Fruit fly (Drosophila melanogaster) whole organism, embryonic: ENCODE results near the gene Zip89B.
A peak's percentile ranks its signal among the peaks of the same experiment; 100 is the strongest.

Source experiments
- Bdp1 ChIP-seq: fragments of 200-800 bp; sonication (Bioruptor generic); optimal IDR thresholded peaks from 3 replicates; lab custom pipeline; 2016; ENCODE audit warnings: missing biosample characterization, missing genetic modification characterization
- CG11723 ChIP-seq: fragments of 200-800 bp; sonication (Bioruptor generic); optimal IDR thresholded peaks from 2 replicates; lab custom pipeline; 2017; ENCODE audit warnings: missing biosample characterization, mild to moderate bottlenecking, missing genetic modification characterization
- CG12155 ChIP-seq: fragments of 200-800 bp; sonication (Bioruptor generic); optimal IDR thresholded peaks from 3 replicates; lab custom pipeline; 2016; ENCODE audit warnings: missing biosample characterization, missing genetic modification characterization
- CG14050 ChIP-seq: fragments of 200-800 bp; sonication (Bioruptor generic); IDR thresholded peaks from 3 replicates; pipeline ENCODE4 v1.3.6; 2022; ENCODE audit warnings: missing biosample characterization, missing genetic modification characterization
- CG14441 ChIP-seq: fragments of 200-800 bp; sonication (Bioruptor generic); IDR thresholded peaks from 2 replicates; pipeline ENCODE4 v1.3.6; 2022; ENCODE audit warnings: missing biosample characterization, missing genetic modification characterization
- CG1602 ChIP-seq: fragments of 200-800 bp; sonication (Bioruptor generic); optimal IDR thresholded peaks from 3 replicates; lab custom pipeline; 2016; ENCODE audit warnings: missing biosample characterization, missing genetic modification characterization
- CG18599 ChIP-seq: fragments of 200-800 bp; sonication (Bioruptor generic); optimal IDR thresholded peaks from 3 replicates; lab custom pipeline; 2017; ENCODE audit warnings: missing biosample characterization, missing genetic modification characterization, mild to moderate bottlenecking, moderate library complexity, missing genetic modification reagents
- CG18764 ChIP-seq: fragments of 200-800 bp; sonication (Bioruptor generic); optimal IDR thresholded peaks from 3 replicates; lab custom pipeline; 2016; ENCODE audit warnings: missing biosample characterization, missing genetic modification characterization
- CG2129 ChIP-seq: fragments of 200-800 bp; sonication (Bioruptor generic); IDR thresholded peaks from 2 replicates; pipeline ENCODE4 v1.3.6; 2022; ENCODE audit warnings: missing biosample characterization, missing genetic modification characterization; ENCODE audit not compliant: partially characterized antibody
- CG31388 ChIP-seq: fragments of 200-800 bp; sonication (Bioruptor generic); optimal IDR thresholded peaks from 2 replicates; lab custom pipeline; 2016; ENCODE audit warnings: missing biosample characterization, missing genetic modification characterization
- CG3281 ChIP-seq: fragments of 200-800 bp; sonication (Bioruptor generic); optimal IDR thresholded peaks from 3 replicates; lab custom pipeline; 2017; ENCODE audit warnings: missing biosample characterization, mild to moderate bottlenecking, missing genetic modification characterization
- CG3847 ChIP-seq: fragments of 200-800 bp; sonication (Bioruptor generic); IDR thresholded peaks from 2 replicates; pipeline ENCODE4 v1.3.6; 2022; ENCODE audit warnings: missing biosample characterization, missing genetic modification characterization
- CG4424 ChIP-seq: fragments of 200-800 bp; sonication (Bioruptor generic); optimal IDR thresholded peaks from 3 replicates; lab custom pipeline; 2016; ENCODE audit warnings: missing biosample characterization, missing genetic modification characterization
- CG4730 ChIP-seq: fragments of 200-800 bp; sonication (Bioruptor generic); IDR thresholded peaks from 2 replicates; pipeline ENCODE4 v1.3.6; 2022; ENCODE audit warnings: missing biosample characterization, missing genetic modification characterization
- CG6791 ChIP-seq: fragments of 200-800 bp; sonication (Bioruptor generic); IDR thresholded peaks from 3 replicates; pipeline ENCODE4 v1.3.6; 2022; ENCODE audit warnings: missing biosample characterization, missing genetic modification characterization; ENCODE audit not compliant: partially characterized antibody
- CG6813 ChIP-seq: fragments of 200-800 bp; sonication (Bioruptor generic); optimal IDR thresholded peaks from 2 replicates; lab custom pipeline; 2017; ENCODE audit warnings: missing biosample characterization, missing genetic modification characterization, mild to moderate bottlenecking, moderate library complexity, missing genetic modification reagents
- CHES-1-like ChIP-seq: fragments of 200-800 bp; sonication (Bioruptor generic); optimal IDR thresholded peaks from 2 replicates; lab custom pipeline; 2016; ENCODE audit warnings: missing biosample characterization, missing genetic modification characterization
- CTCF ChIP-seq: fragments of 200-800 bp; sonication (Bioruptor generic); optimal IDR thresholded peaks from 2 replicates; lab custom pipeline; 2017; ENCODE audit warnings: missing biosample characterization, mild to moderate bottlenecking, missing genetic modification characterization, moderate library complexity
- Dad ChIP-seq: fragments of 200-800 bp; sonication (Bioruptor generic); optimal IDR thresholded peaks from 3 replicates; lab custom pipeline; 2016; ENCODE audit warnings: missing biosample characterization, missing genetic modification characterization
- Dip2 ChIP-seq: fragments of 200-800 bp; sonication (Bioruptor generic); IDR thresholded peaks from 2 replicates; pipeline ENCODE4 v1.3.6; 2022; ENCODE audit warnings: missing biosample characterization, missing genetic modification characterization
- ERR ChIP-seq: fragments of 200-800 bp; sonication (Bioruptor generic); optimal IDR thresholded peaks from 2 replicates; lab custom pipeline; 2016; ENCODE audit warnings: missing biosample characterization, missing genetic modification characterization
- HLH54F ChIP-seq: fragments of 200-800 bp; sonication (Bioruptor generic); optimal IDR thresholded peaks from 3 replicates; lab custom pipeline; 2016; ENCODE audit warnings: missing biosample characterization, missing genetic modification characterization
- Hr78 ChIP-seq, 2 experiments: fragments of 200-800 bp in 1 of 2; fragments of >200 bp in 1 of 2; sonication (Bioruptor generic) in 1 of 2; optimal IDR thresholded peaks; 2 replicates each; lab custom pipeline; 2017 to 2019; ENCODE audit warnings: missing biosample characterization in 2 of 2, missing genetic modification characterization in 2 of 2, mild to moderate bottlenecking in 1 of 2, moderate library complexity in 1 of 2
- Jarid2 ChIP-seq: fragments of 200-800 bp; sonication (Bioruptor generic); optimal IDR thresholded peaks from 3 replicates; lab custom pipeline; 2017; ENCODE audit warnings: mild to moderate bottlenecking, missing biosample characterization, missing genetic modification reagents, missing genetic modification characterization
- Neu2 ChIP-seq: fragments of 200-800 bp; sonication (Bioruptor generic); optimal IDR thresholded peaks from 3 replicates; lab custom pipeline; 2016; ENCODE audit warnings: missing biosample characterization, missing genetic modification characterization, borderline replicate concordance
- Sry-β ChIP-seq: fragments of 200-800 bp; sonication (Bioruptor generic); optimal IDR thresholded peaks from 2 replicates; lab custom pipeline; 2018; ENCODE audit warnings: missing biosample characterization, mild to moderate bottlenecking, missing genetic modification characterization, moderate library complexity
- Sry-δ ChIP-seq: fragments of 200-800 bp; sonication (Bioruptor generic); optimal IDR thresholded peaks from 2 replicates; lab custom pipeline; 2016; ENCODE audit warnings: missing biosample characterization, missing genetic modification characterization
- Stat92E ChIP-seq, 3 experiments: fragments of >200 bp in 2 of 3; fragments of 200-800 bp in 1 of 3; sonication (Bioruptor generic) in 1 of 3; optimal IDR thresholded peaks; 2 replicates each; lab custom pipeline; 2017 to 2019; ENCODE audit warnings: missing biosample characterization in 3 of 3, missing genetic modification characterization in 3 of 3, mild to moderate bottlenecking in 1 of 3, moderate library complexity in 1 of 3
- ato ChIP-seq: fragments of 200-800 bp; sonication (Bioruptor generic); IDR thresholded peaks from 2 replicates; pipeline ENCODE4 v1.3.6; 2022; ENCODE audit warnings: missing biosample characterization, missing genetic modification characterization; ENCODE audit not compliant: partially characterized antibody
- bigmax ChIP-seq: fragments of 200-800 bp; sonication (Bioruptor generic); optimal IDR thresholded peaks from 2 replicates; lab custom pipeline; 2018; ENCODE audit warnings: missing biosample characterization, mild to moderate bottlenecking, missing genetic modification characterization
- cas ChIP-seq: fragments of 200-800 bp; sonication (Bioruptor generic); IDR thresholded peaks from 2 replicates; pipeline ENCODE4 v1.3.6; 2022; ENCODE audit warnings: missing biosample characterization, missing genetic modification characterization
- crp ChIP-seq, 2 experiments: fragments of 200-800 bp; sonication (Bioruptor generic); optimal IDR thresholded peaks; 2 replicates in 1 of 2; 3 replicates in 1 of 2; lab custom pipeline; 2017; ENCODE audit warnings: missing biosample characterization in 2 of 2, missing genetic modification characterization in 2 of 2, mild to moderate bottlenecking in 1 of 2, moderate library complexity in 1 of 2
- dysf ChIP-seq: fragments of 200-800 bp; sonication (Bioruptor generic); IDR thresholded peaks from 3 replicates; pipeline ENCODE4 v1.3.6; 2022; ENCODE audit warnings: missing biosample characterization, missing genetic modification characterization
- gem ChIP-seq: fragments of 200-800 bp; sonication (Bioruptor generic); optimal IDR thresholded peaks from 2 replicates; lab custom pipeline; 2019; ENCODE audit warnings: missing biosample characterization, mild to moderate bottlenecking, missing genetic modification characterization, moderate library complexity
- gt ChIP-seq: fragments of 200-800 bp; sonication (Bioruptor generic); IDR thresholded peaks from 2 replicates; pipeline ENCODE4 v1.3.6; 2022; ENCODE audit warnings: missing biosample characterization, missing genetic modification characterization
- her ChIP-seq: fragments of 200-800 bp; sonication (Bioruptor generic); optimal IDR thresholded peaks from 2 replicates; lab custom pipeline; 2016; ENCODE audit warnings: missing biosample characterization, missing genetic modification characterization
- inv ChIP-seq: fragments of 200-800 bp; sonication (Bioruptor generic); IDR thresholded peaks from 2 replicates; pipeline ENCODE4 v1.3.6; 2022; ENCODE audit warnings: missing biosample characterization, missing genetic modification characterization; ENCODE audit not compliant: partially characterized antibody
- klu ChIP-seq: fragments of 200-800 bp; sonication (Bioruptor generic); IDR thresholded peaks from 2 replicates; pipeline ENCODE4 v1.3.6; 2022; ENCODE audit warnings: missing biosample characterization, missing genetic modification characterization
- lola ChIP-seq, 3 experiments: fragments of >200 bp in 2 of 3; fragments of 200-800 bp in 1 of 3; sonication (Bioruptor generic) in 1 of 3; optimal IDR thresholded peaks; 2 replicates each; lab custom pipeline; 2017 to 2019; ENCODE audit warnings: missing biosample characterization in 3 of 3, missing genetic modification characterization in 3 of 3, mild to moderate bottlenecking in 1 of 3, moderate library complexity in 1 of 3
- nom ChIP-seq: fragments of 200-800 bp; sonication (Bioruptor generic); optimal IDR thresholded peaks from 2 replicates; lab custom pipeline; 2017; ENCODE audit warnings: missing biosample characterization, missing genetic modification characterization, mild to moderate bottlenecking, moderate library complexity, missing genetic modification reagents
- org-1 ChIP-seq: fragments of 200-800 bp; sonication (Bioruptor generic); optimal IDR thresholded peaks from 2 replicates; lab custom pipeline; 2017; ENCODE audit warnings: missing biosample characterization, missing genetic modification characterization
- pho ChIP-seq: fragments of 200-800 bp; sonication (Bioruptor generic); optimal IDR thresholded peaks from 2 replicates; lab custom pipeline; 2016; ENCODE audit warnings: missing biosample characterization, missing genetic modification characterization
- pnt ChIP-seq: fragments of 200-800 bp; sonication (Bioruptor generic); optimal IDR thresholded peaks from 3 replicates; lab custom pipeline; 2016; ENCODE audit warnings: missing biosample characterization, missing genetic modification characterization
- pum ChIP-seq: fragments of 200-800 bp; sonication (Bioruptor generic); optimal IDR thresholded peaks from 2 replicates; lab custom pipeline; 2016; ENCODE audit warnings: missing biosample characterization, missing genetic modification characterization
- ranshi ChIP-seq: fragments of 200-800 bp; sonication (Bioruptor generic); IDR thresholded peaks from 2 replicates; pipeline ENCODE4 v1.3.6; 2022; ENCODE audit warnings: missing biosample characterization, missing genetic modification characterization
- repo ChIP-seq: fragments of 200-800 bp; sonication (Bioruptor generic); optimal IDR thresholded peaks from 2 replicates; lab custom pipeline; 2016; ENCODE audit warnings: missing biosample characterization, missing genetic modification characterization
- sens ChIP-seq: fragments of 200-800 bp; sonication (Bioruptor generic); peaks from one replicate; lab custom pipeline; 2016; ENCODE audit warnings: missing biosample characterization, missing genetic modification characterization
- sima ChIP-seq: fragments of 200-800 bp; sonication (Bioruptor generic); optimal IDR thresholded peaks from 2 replicates; lab custom pipeline; 2016; ENCODE audit warnings: missing biosample characterization, missing genetic modification characterization
- twi ChIP-seq: fragments of 200-800 bp; optimal IDR thresholded peaks from 2 replicates; lab custom pipeline; 2019; ENCODE audit warnings: missing biosample characterization, mild to moderate bottlenecking, missing genetic modification characterization, moderate library complexity

Zip89B gene

DNA sequence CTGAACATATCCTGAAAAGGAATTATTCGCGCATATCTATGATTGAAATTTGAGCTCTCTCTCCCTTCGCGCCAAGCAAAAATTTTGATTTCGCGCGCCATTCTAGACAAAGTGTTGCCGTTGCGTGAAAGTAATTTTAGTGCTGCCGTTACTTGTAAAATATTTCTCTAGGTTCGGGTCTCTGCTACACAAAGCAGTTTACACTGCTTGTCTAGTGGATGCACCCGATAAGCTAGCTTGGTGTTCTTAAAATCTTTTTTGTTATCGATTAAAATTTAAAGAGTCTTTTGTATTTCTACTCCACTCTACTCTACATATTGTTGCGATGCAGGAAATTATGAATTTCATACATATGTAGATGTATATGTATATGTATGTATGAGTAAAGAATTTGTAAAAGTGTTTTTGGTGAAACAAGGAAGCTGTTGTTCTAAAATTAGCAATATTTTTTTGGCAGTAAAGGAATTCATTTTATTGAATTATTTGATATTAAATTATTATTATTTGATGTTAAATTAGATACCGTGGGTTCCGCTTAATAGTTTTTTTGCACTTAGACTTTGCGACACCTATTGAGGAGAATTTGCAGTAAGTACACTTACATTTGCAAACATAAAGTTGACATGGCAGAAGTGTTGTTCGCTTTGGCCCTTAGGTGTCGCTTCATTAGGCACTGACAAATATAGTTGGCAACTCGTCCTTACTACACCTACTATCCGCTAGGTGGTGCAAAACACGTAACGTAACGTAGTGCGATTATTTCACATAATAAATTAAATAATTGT lies 45.0 kb upstream of the Zip89B start (continued):
- peak; percentile 41; the same call in 1 of the 2 replicates for TF ChIP-seq CG14441 (GFP tag; lab: Robert Waterston, UW)
- peak; percentile 62 for TF ChIP-seq CG6813
- peak; percentile 67 for TF ChIP-seq CG1602
- peak; percentile 67 for TF ChIP-seq repo
- TF ChIP-seq CTCF (GFP tag; lab: Kevin White, UChicago), result peak; percentile 99
- TF ChIP-seq CG3281, result peak; percentile 44
- TF ChIP-seq CG18764, result peak; percentile 63
- peak; percentile 47 for TF ChIP-seq bigmax (GFP tag; lab: Kevin White, UChicago)
- peak; percentile 64 for TF ChIP-seq ranshi
- peak; percentile 90 for TF ChIP-seq CG3847 (GFP tag; lab: Robert Waterston, UW)
- TF ChIP-seq ato (GFP tag; lab: Robert Waterston, UW), result peak; percentile 74
- TF ChIP-seq CG18599 (GFP tag; lab: Kevin White, UChicago), result peak; percentile 64
- TF ChIP-seq her (GFP tag; lab: Kevin White, UChicago), result peak; percentile 62
- peak; percentile 31 for TF ChIP-seq HLH54F
- TF ChIP-seq CG11723 (GFP tag; lab: Kevin White, UChicago), result no peak
- peak; percentile 74 for TF ChIP-seq Dip2 (GFP tag; lab: Robert Waterston, UW)
- TF ChIP-seq CHES-1-like (GFP tag; lab: Kevin White, UChicago), result peak; percentile 51
- TF ChIP-seq twi (tag; lab: Kevin White, UChicago), result peak; percentile 16
- TF ChIP-seq cas (GFP tag; lab: Robert Waterston, UW), result no peak
- TF ChIP-seq CG14050 (GFP tag; lab: Robert Waterston, UW), result 0 out of 3 replicates have a peak, but pooled peaks have one; percentile 30
- no peak for TF ChIP-seq CG2129 (GFP tag; lab: Robert Waterston, UW)
- no peak for TF ChIP-seq Neu2 (GFP tag; lab: Kevin White, UChicago)
- peak; percentile 58 for TF ChIP-seq Dad (GFP tag; lab: Kevin White, UChicago)
- TF ChIP-seq pho (GFP tag; lab: Kevin White, UChicago), result no peak
- peak; percentile 68 for TF ChIP-seq pum (GFP tag; lab: Kevin White, UChicago)
- no peak; the same call in 1 of the 2 replicates for TF ChIP-seq klu (GFP tag; lab: Robert Waterston, UW)
- TF ChIP-seq CG31388 (GFP tag; lab: Kevin White, UChicago), result no peak
- peak in 1 of 2 experiments; percentile 4 for TF ChIP-seq crp (GFP tag; optimal IDR thresholded peaks at IDR 0.05; lab: Kevin White, UChicago)
- TF ChIP-seq dysf, result peak; percentile 69
- peak; percentile 79 for TF ChIP-seq Sry-δ (GFP tag; lab: Kevin White, UChicago)
- peak; percentile 42 for TF ChIP-seq pnt (GFP tag; lab: Kevin White, UChicago)
- no peak for TF ChIP-seq Sry-β (GFP tag; lab: Kevin White, UChicago)
- TF ChIP-seq Hr78 (GFP tag; optimal IDR thresholded peaks at IDR 0.05; lab: Kevin White, UChicago), result no peak
- no peak for TF ChIP-seq gem (tag; lab: Kevin White, UChicago)
- TF ChIP-seq ERR (GFP tag; lab: Kevin White, UChicago), result peak; percentile 9
- peak; percentile 69 for TF ChIP-seq sens
- peak; percentile 59 for TF ChIP-seq nom (GFP tag; lab: Kevin White, UChicago)
- no peak for TF ChIP-seq sima (GFP tag; lab: Kevin White, UChicago)
- TF ChIP-seq inv (GFP tag; lab: Robert Waterston, UW), result peak; percentile 40; the same call in 1 of the 2 replicates
- TF ChIP-seq Stat92E (GFP tag; optimal IDR thresholded peaks at IDR 0.05; lab: Kevin White, UChicago), result no peak
- peak; percentile 3 for TF ChIP-seq org-1 (GFP tag; lab: Kevin White, UChicago)
- TF ChIP-seq Bdp1, result peak; percentile 60
- peak; percentile 43 for TF ChIP-seq CG12155 (GFP tag; lab: Kevin White, UChicago)
- peak; percentile 56; the same call in 1 of the 3 replicates for TF ChIP-seq CG6791 (GFP tag; lab: Robert Waterston, UW)
- TF ChIP-seq gt (GFP tag; lab: Robert Waterston, UW), result no peak
- peak in 1 of 3 experiments; percentile 31 for TF ChIP-seq lola (GFP tag; optimal IDR thresholded peaks at IDR 0.05; lab: Kevin White, UChicago)
- peak; percentile 60 for TF ChIP-seq CG4730
- TF ChIP-seq Jarid2, result no peak
- TF ChIP-seq CG4424 (GFP tag; lab: Kevin White, UChicago), result peak; percentile 77
